Worm (Caenorhabditis elegans): Measurements from ENCODE around the gene sdz-37.

The sdz-37 gene

ce11 chrII:10452620-10453019 is 12.1 kb upstream of the sdz-37 start, which contains the start of gene ZK673.4:
ZK673.4 (plus strand) TSS chrII:10452920.
- no peak for TF ChIP-seq unc-62 (GFP tag; optimal IDR thresholded peaks at IDR 0.05)

ce11 chrII:10456979-10457378 is 7.7 kb upstream of the sdz-37 start, which contains the start of gene ZK673.11:
ZK673.11 (plus strand) TSS chrII:10457279.
- TF ChIP-seq unc-62 (GFP tag; optimal IDR thresholded peaks at IDR 0.05): no peak

- no peak for TF ChIP-seq unc-62 (GFP tag; optimal IDR thresholded peaks at IDR 0.05)
Measured at ce11 chrII:10461207-10461606, 3.5 kb upstream of the sdz-37 start, which contains the start of gene ZK673.5. ZK673.5 (plus strand) TSS chrII:10461507.

- no peak for TF ChIP-seq unc-62 (GFP tag; optimal IDR thresholded peaks at IDR 0.05)
Measured at ce11 chrII:10466552-10466951, 1.9 kb downstream of the sdz-37 start, which contains the start of gene tnc-2. tnc-2 (plus strand) TSS chrII:10466852.

- no peak for TF ChIP-seq unc-62 (GFP tag; optimal IDR thresholded peaks at IDR 0.05)
Measured at ce11 chrII:10470159-10470558, 5.5 kb downstream of the sdz-37 start, which contains the start of gene clec-143. clec-143 (minus strand) TSS chrII:10470297.

- TF ChIP-seq unc-62 (GFP tag; optimal IDR thresholded peaks at IDR 0.05): no peak
Measured at ce11 chrII:10471247-10471646, 6.6 kb downstream of the sdz-37 start, which contains the start of gene ZK666.1. ZK666.1 (minus strand) TSS chrII:10471347.

ce11 chrII:10471790-10472189 is 7.1 kb downstream of the sdz-37 start, which contains the start of gene ZK666.2:
ZK666.2 (minus strand) TSS chrII:10471890.
- no peak for TF ChIP-seq unc-62 (GFP tag; optimal IDR thresholded peaks at IDR 0.05)

- no peak for TF ChIP-seq unc-62 (GFP tag; optimal IDR thresholded peaks at IDR 0.05)
Measured at ce11 chrII:10476039-10476438, 11.4 kb downstream of the sdz-37 start, which contains the start of gene clec-58. clec-58 (minus strand) TSS chrII:10476139.

ce11 chrII:10476959-10477358 is 12.3 kb downstream of the sdz-37 start, which contains the start of gene ZK666.4:
ZK666.4 (plus strand) TSS chrII:10477259.
- no peak for TF ChIP-seq unc-62 (GFP tag; optimal IDR thresholded peaks at IDR 0.05)

- no peak for TF ChIP-seq unc-62 (GFP tag; optimal IDR thresholded peaks at IDR 0.05)
Measured at ce11 chrII:10479348-10479747, 14.7 kb downstream of the sdz-37 start, which contains the start of gene clec-59. clec-59 (minus strand) TSS chrII:10479448.

- TF ChIP-seq unc-62 (GFP tag; optimal IDR thresholded peaks at IDR 0.05): no peak
Measured at ce11 chrII:10480043-10480442, 15.4 kb downstream of the sdz-37 start.

- no peak for TF ChIP-seq unc-62 (GFP tag; optimal IDR thresholded peaks at IDR 0.05)
Measured at ce11 chrII:10481824-10482556, 17.3 kb downstream of the sdz-37 start, which contains the start of the genes clec-60 and ZK666.11. clec-60 (minus strand) TSS chrII:10481874. ZK666.11 (plus strand) TSS chrII:10482522.

ce11 chrII:10482899-10483298 is 18.2 kb downstream of the sdz-37 start:
- no peak for TF ChIP-seq unc-62 (GFP tag; optimal IDR thresholded peaks at IDR 0.05)

ce11 chrII:10483860-10484259 is 19.2 kb downstream of the sdz-37 start:
- no peak for TF ChIP-seq unc-62 (GFP tag; optimal IDR thresholded peaks at IDR 0.05)

- TF ChIP-seq unc-62 (GFP tag; optimal IDR thresholded peaks at IDR 0.05): no peak
Measured at ce11 chrII:10485640-10486039, 21.0 kb downstream of the sdz-37 start.

- no peak for TF ChIP-seq unc-62 (GFP tag; optimal IDR thresholded peaks at IDR 0.05)
Measured at ce11 chrII:10486738-10487137, 22.1 kb downstream of the sdz-37 start, which contains the start of gene ZK666.15. ZK666.15 (plus strand) TSS chrII:10487038.

ce11 chrII:10490329-10490728 is 25.7 kb downstream of the sdz-37 start, which contains the start of gene clec-61:
clec-61 (minus strand) TSS chrII:10490537.
- no peak for TF ChIP-seq unc-62 (GFP tag; optimal IDR thresholded peaks at IDR 0.05)
